Worm (Caenorhabditis elegans) whole organism, midembryonic: ENCODE data around the gene mrps-24.

Source experiments
- cog-1 ChIP-seq: sonication (generic microtip); optimal IDR thresholded peaks from 2 replicates; lab custom pipeline; 2016; ENCODE audit warnings: missing genetic modification characterization, missing compliant biosample characterization
- flt-1 ChIP-seq: fragments of 200-800 bp; sonication (Bioruptor generic); IDR thresholded peaks from 2 replicates; pipeline ENCODE4 v1.3.6; 2022; ENCODE audit warnings: missing genetic modification characterization, missing compliant biosample characterization
- ref-1 ChIP-seq: fragments of 200-800 bp; sonication (Bioruptor generic); conservative IDR thresholded peaks from 2 replicates; pipeline ENCODE4 v1.3.6; 2022; ENCODE audit warnings: missing genetic modification reagents, missing genetic modification characterization, missing compliant biosample characterization

- TF ChIP-seq flt-1 (GFP tag; lab: Robert Waterston, UW) (no peak), ref-1 (GFP tag; lab: Robert Waterston, UW) (no peak), cog-1 (tag; lab: Kevin White, UChicago) (no peak)
These were observed 17.4 kb upstream of the mrps-24 start for ce11 chrIV:7692451-7692850.
